Worm (Caenorhabditis elegans): Measurements from ENCODE around the gene F31F6.2.
A peak's percentile ranks its signal among the peaks of the same experiment; 100 is the strongest.

Gene F31F6.2

ce11 chrX:14824490-14825050 is 47.1 kb downstream of the F31F6.2 start, which contains the start of gene mbk-1 (continued):
- peak; percentile 40 for TF ChIP-seq fkh-8 (tag; optimal IDR thresholded peaks at IDR 0.05)
- TF ChIP-seq ztf-4 (tag; optimal IDR thresholded peaks at IDR 0.05): no peak
- TF ChIP-seq mep-1 (tag; optimal IDR thresholded peaks at IDR 0.05): peak; percentile 83
- TF ChIP-seq alr-1 (tag; optimal IDR thresholded peaks at IDR 0.05; ENCODE audit: borderline replicate concordance): no peak
- peak; percentile 83 for TF ChIP-seq snu-23 (GFP tag; optimal IDR thresholded peaks at IDR 0.05)
- TF ChIP-seq nhr-19 (GFP tag; conservative IDR thresholded peaks at IDR 0.05): peak; percentile 47
- no peak for TF ChIP-seq lin-13 (GFP tag; optimal IDR thresholded peaks at IDR 0.05)
- TF ChIP-seq grh-1 (GFP tag; IDR thresholded peaks at IDR 0.05): peak; percentile 40
- no peak for TF ChIP-seq lir-3 (tag; optimal IDR thresholded peaks at IDR 0.05; ENCODE audit: poor library complexity)
- TF ChIP-seq C34B4.2 (tag; optimal IDR thresholded peaks at IDR 0.05): no peak
- peak in 2 of 6 experiments; percentile 5 to 13 for TF ChIP-seq elt-3 (tag; optimal IDR thresholded peaks at IDR 0.05)
- TF ChIP-seq vab-15 (tag; optimal IDR thresholded peaks at IDR 0.05): no peak
- TF ChIP-seq ceh-63 (GFP tag; optimal IDR thresholded peaks at IDR 0.05): no peak
- TF ChIP-seq hlh-4 (tag; optimal IDR thresholded peaks at IDR 0.05): no peak
- TF ChIP-seq mdl-1 (tag; optimal IDR thresholded peaks at IDR 0.05): peak in 1 of 2 experiments; percentile 75
- no peak for TF ChIP-seq nhr-77 (tag; optimal IDR thresholded peaks at IDR 0.05)
- TF ChIP-seq Y116A8C.19 (tag; optimal IDR thresholded peaks at IDR 0.05; ENCODE audit: borderline replicate concordance): no peak
- TF ChIP-seq isw-1 (GFP tag; IDR thresholded peaks at IDR 0.05): no peak
- no peak for TF ChIP-seq nhr-84 (tag; optimal IDR thresholded peaks at IDR 0.05)
- TF ChIP-seq fkh-10 (GFP tag; optimal IDR thresholded peaks at IDR 0.05): no peak
- TF ChIP-seq ztf-11 (tag; optimal IDR thresholded peaks at IDR 0.05): peak in 1 of 2 experiments; percentile 11
- peak; percentile 60 for TF ChIP-seq tbx-2 (tag; optimal IDR thresholded peaks at IDR 0.05)
- TF ChIP-seq blmp-1 (tag; optimal IDR thresholded peaks at IDR 0.05): peak; percentile 35
- TF ChIP-seq ceh-8 (GFP tag; optimal IDR thresholded peaks at IDR 0.05): no peak
- peak; percentile 17 for TF ChIP-seq jun-1 (tag; optimal IDR thresholded peaks at IDR 0.05)
- peak; percentile 39 for TF ChIP-seq irx-1 (tag; optimal IDR thresholded peaks at IDR 0.05)
- TF ChIP-seq efl-1 (optimal IDR thresholded peaks at IDR 0.05): peak; percentile 39 to 74
- TF ChIP-seq efl-1 (GFP tag; optimal IDR thresholded peaks at IDR 0.05 in 1 of 2): peak; percentile 10 to 35
- no peak for TF ChIP-seq nhr-237 (tag; optimal IDR thresholded peaks at IDR 0.05)
- no peak for TF ChIP-seq lin-39 (tag; optimal IDR thresholded peaks at IDR 0.05)
- TF ChIP-seq ama-1 (optimal IDR thresholded peaks at IDR 0.05): no peak
- no peak for TF ChIP-seq mef-2 (tag; optimal IDR thresholded peaks at IDR 0.05)
- TF ChIP-seq mab-9 (GFP tag; IDR thresholded peaks at IDR 0.05): no peak
- TF ChIP-seq nhr-47 (tag; optimal IDR thresholded peaks at IDR 0.05): peak; percentile 73
- no peak for TF ChIP-seq efl-3 (GFP tag; optimal IDR thresholded peaks at IDR 0.05)
- peak; percentile 83 for TF ChIP-seq nhr-20 (tag; optimal IDR thresholded peaks at IDR 0.05)

DNA sequence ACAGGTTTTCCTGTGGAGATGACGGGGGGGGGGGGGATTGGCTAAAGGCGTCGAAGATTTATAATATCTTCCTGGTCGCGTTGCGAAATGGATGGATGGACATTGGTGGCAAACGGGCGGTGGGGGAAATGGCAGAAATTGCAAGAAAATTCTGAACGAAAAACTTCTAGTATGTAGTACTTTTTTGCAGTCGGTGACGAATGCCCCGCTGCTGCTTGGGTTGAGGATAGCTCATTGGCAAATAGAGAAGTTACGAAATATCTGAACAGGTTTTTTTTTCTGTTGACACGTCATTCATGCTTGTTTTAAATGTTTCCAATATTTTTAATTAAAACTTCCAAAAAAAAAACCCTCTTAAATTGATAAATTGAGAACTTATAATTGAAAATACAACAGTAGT is 52.2 kb downstream of the F31F6.2 start:
- TF ChIP-seq zip-4 (GFP tag; optimal IDR thresholded peaks at IDR 0.05) (peak; percentile 30), nhr-90 (tag; optimal IDR thresholded peaks at IDR 0.05; ENCODE audit: poor library complexity) (no peak), ztf-4 (tag; optimal IDR thresholded peaks at IDR 0.05) (peak; percentile 25), grh-1 (GFP tag; IDR thresholded peaks at IDR 0.05) (peak; percentile 67), efl-1 (optimal IDR thresholded peaks at IDR 0.05) (no peak), efl-1 (GFP tag; optimal IDR thresholded peaks at IDR 0.05 in 1 of 2) (no peak), aly-2 (tag; optimal IDR thresholded peaks at IDR 0.05) (no peak), zag-1 (tag; optimal IDR thresholded peaks at IDR 0.05) (no peak), nhr-11 (tag; optimal IDR thresholded peaks at IDR 0.05) (no peak), blmp-1 (tag; optimal IDR thresholded peaks at IDR 0.05) (peak; percentile 31)

Measured in whole organism, L1 larva.